Fruit fly (Drosophila melanogaster) whole organism, embryonic: Measurements from ENCODE around the gene CG13930.
A peak's percentile ranks its signal among the peaks of the same experiment; 100 is the strongest.

Source experiments
- Ada2b ChIP-seq: fragments of 200-800 bp; sonication (Bioruptor generic); IDR thresholded peaks from 2 replicates; pipeline ENCODE4 v1.3.6; 2022; ENCODE audit warnings: missing biosample characterization, missing genetic modification characterization
- Bdp1 ChIP-seq: fragments of 200-800 bp; sonication (Bioruptor generic); optimal IDR thresholded peaks from 3 replicates; lab custom pipeline; 2016; ENCODE audit warnings: missing biosample characterization, missing genetic modification characterization
- CG10274 ChIP-seq: fragments of 200-800 bp; sonication (Bioruptor generic); optimal IDR thresholded peaks from 3 replicates; lab custom pipeline; 2017; ENCODE audit warnings: missing biosample characterization, mild to moderate bottlenecking, missing genetic modification characterization
- CG10431 ChIP-seq: fragments of 200-800 bp; sonication (Bioruptor generic); optimal IDR thresholded peaks from 3 replicates; lab custom pipeline; 2018; ENCODE audit warnings: missing biosample characterization, mild to moderate bottlenecking, missing genetic modification characterization
- CG11093 ChIP-seq: fragments of 200-800 bp; sonication (Bioruptor generic); IDR thresholded peaks from 3 replicates; pipeline ENCODE4 v1.3.6; 2022; ENCODE audit warnings: missing biosample characterization, missing genetic modification characterization
- CG12104 ChIP-seq: fragments of 200-800 bp; sonication (Bioruptor generic); optimal IDR thresholded peaks from 3 replicates; lab custom pipeline; 2016; ENCODE audit warnings: missing biosample characterization, missing genetic modification characterization
- CG13775 ChIP-seq: fragments of 200-800 bp; sonication (Bioruptor generic); optimal IDR thresholded peaks from 3 replicates; lab custom pipeline; 2017; ENCODE audit warnings: missing biosample characterization, mild to moderate bottlenecking, missing genetic modification characterization
- CG13894 ChIP-seq: fragments of 200-800 bp; sonication (Bioruptor generic); optimal IDR thresholded peaks from 3 replicates; lab custom pipeline; 2018; ENCODE audit warnings: missing biosample characterization, mild to moderate bottlenecking, missing genetic modification characterization, moderate library complexity
- CG14014 ChIP-seq: fragments of 200-800 bp; sonication (Bioruptor generic); IDR thresholded peaks from 2 replicates; pipeline ENCODE4 v1.3.6; 2022; ENCODE audit warnings: missing biosample characterization, missing genetic modification characterization
- CG33213 ChIP-seq: fragments of 200-800 bp; sonication (Bioruptor generic); optimal IDR thresholded peaks from 3 replicates; lab custom pipeline; 2016; ENCODE audit warnings: missing biosample characterization, missing genetic modification characterization
- CG3847 ChIP-seq: fragments of 200-800 bp; sonication (Bioruptor generic); IDR thresholded peaks from 2 replicates; pipeline ENCODE4 v1.3.6; 2022; ENCODE audit warnings: missing biosample characterization, missing genetic modification characterization
- CG7556 ChIP-seq: fragments of 200-800 bp; sonication (Bioruptor generic); optimal IDR thresholded peaks from 2 replicates; lab custom pipeline; 2017; ENCODE audit warnings: missing biosample characterization, mild to moderate bottlenecking, missing genetic modification characterization
- CG7745 ChIP-seq: fragments of 200-800 bp; sonication (Bioruptor generic); optimal IDR thresholded peaks from 2 replicates; lab custom pipeline; 2018; ENCODE audit warnings: missing biosample characterization, mild to moderate bottlenecking, missing genetic modification characterization, moderate library complexity
- CkIIα-i1 ChIP-seq: fragments of 200-800 bp; sonication (Bioruptor generic); IDR thresholded peaks from 2 replicates; pipeline ENCODE4 v1.3.6; 2022; ENCODE audit warnings: missing biosample characterization, missing genetic modification characterization
- CoRest ChIP-seq: fragments of 200-800 bp; sonication (Bioruptor generic); optimal IDR thresholded peaks from 3 replicates; lab custom pipeline; 2018; ENCODE audit warnings: missing biosample characterization, mild to moderate bottlenecking, missing genetic modification characterization, moderate library complexity
- E2f2 ChIP-seq: fragments of 200-800 bp; sonication (Bioruptor generic); IDR thresholded peaks from 2 replicates; pipeline ENCODE4 v1.3.6; 2022; ENCODE audit warnings: missing biosample characterization, missing genetic modification characterization
- Elba2 ChIP-seq: fragments of 200-800 bp; sonication (Bioruptor generic); optimal IDR thresholded peaks from 3 replicates; lab custom pipeline; 2016; ENCODE audit warnings: missing biosample characterization, missing genetic modification characterization
- Fer3 ChIP-seq: fragments of 200-800 bp; sonication (Bioruptor generic); optimal IDR thresholded peaks from 2 replicates; lab custom pipeline; 2018; ENCODE audit warnings: missing biosample characterization, mild to moderate bottlenecking, missing genetic modification characterization, moderate library complexity
- Hr3 ChIP-seq: fragments of 200-800 bp; sonication (Bioruptor generic); optimal IDR thresholded peaks from 3 replicates; lab custom pipeline; 2016; ENCODE audit warnings: missing biosample characterization, missing genetic modification characterization
- Hsf ChIP-seq: fragments of 200-800 bp; sonication (Bioruptor generic); optimal IDR thresholded peaks from 3 replicates; lab custom pipeline; 2016; ENCODE audit warnings: missing biosample characterization, missing genetic modification characterization
- Nf-YB ChIP-seq: fragments of 200-800 bp; sonication (Bioruptor generic); optimal IDR thresholded peaks from 3 replicates; lab custom pipeline; 2019; ENCODE audit warnings: missing biosample characterization, mild to moderate bottlenecking, missing genetic modification characterization, moderate library complexity
- Oaz ChIP-seq: fragments of 200-800 bp; sonication (Bioruptor generic); IDR thresholded peaks from 2 replicates; pipeline ENCODE4 v1.3.6; 2022; ENCODE audit warnings: missing biosample characterization, missing genetic modification characterization
- Optix ChIP-seq: fragments of 200-800 bp; sonication (Bioruptor generic); IDR thresholded peaks from 3 replicates; pipeline ENCODE4 v1.3.6; 2022; ENCODE audit warnings: missing biosample characterization, missing genetic modification characterization
- Scr ChIP-seq: fragments of 200-800 bp; sonication (Bioruptor generic); IDR thresholded peaks from 2 replicates; pipeline ENCODE4 v1.3.6; 2022; ENCODE audit warnings: missing biosample characterization, missing genetic modification characterization; ENCODE audit not compliant: partially characterized antibody
- Stat92E ChIP-seq, 3 experiments: fragments of >200 bp in 2 of 3; fragments of 200-800 bp in 1 of 3; sonication (Bioruptor generic) in 1 of 3; optimal IDR thresholded peaks; 2 replicates each; lab custom pipeline; 2017 to 2019; ENCODE audit warnings: missing biosample characterization in 3 of 3, missing genetic modification characterization in 3 of 3, mild to moderate bottlenecking in 1 of 3, moderate library complexity in 1 of 3
- TFAM ChIP-seq: fragments of 200-800 bp; sonication (Bioruptor generic); optimal IDR thresholded peaks from 2 replicates; lab custom pipeline; 2017; ENCODE audit warnings: missing biosample characterization, missing genetic modification characterization, inconsistent platforms
- Xrp1 ChIP-seq: fragments of 200-800 bp; sonication (Bioruptor generic); IDR thresholded peaks from 2 replicates; pipeline ENCODE4 v1.3.6; 2022; ENCODE audit warnings: missing biosample characterization, missing genetic modification characterization
- al ChIP-seq: fragments of 200-800 bp; sonication (Bioruptor generic); IDR thresholded peaks from 2 replicates; pipeline ENCODE4 v1.3.6; 2022; ENCODE audit warnings: missing biosample characterization, missing genetic modification characterization
- ase ChIP-seq: fragments of 200-800 bp; sonication (Bioruptor generic); IDR thresholded peaks from 3 replicates; pipeline ENCODE4 v1.3.6; 2022; ENCODE audit warnings: missing biosample characterization, missing genetic modification characterization
- chinmo ChIP-seq: fragments of 200-800 bp; sonication (Bioruptor generic); IDR thresholded peaks from 4 replicates; pipeline ENCODE4 v1.3.6; 2022; ENCODE audit warnings: missing biosample characterization, missing genetic modification characterization; ENCODE audit not compliant: partially characterized antibody
- corto ChIP-seq: fragments of 200-800 bp; sonication (Bioruptor generic); optimal IDR thresholded peaks from 2 replicates; lab custom pipeline; 2016; ENCODE audit warnings: missing biosample characterization, mild to moderate bottlenecking, missing genetic modification characterization, moderate library complexity
- dimm ChIP-seq: fragments of 200-800 bp; sonication (Bioruptor generic); IDR thresholded peaks from 2 replicates; pipeline ENCODE4 v1.3.6; 2022; ENCODE audit warnings: missing biosample characterization, missing genetic modification characterization
- dm ChIP-seq: fragments of 200-800 bp; sonication (Bioruptor generic); optimal IDR thresholded peaks from 3 replicates; lab custom pipeline; 2016; ENCODE audit warnings: missing biosample characterization, missing genetic modification characterization
- eyg ChIP-seq: fragments of 200-800 bp; sonication (Bioruptor generic); optimal IDR thresholded peaks from 3 replicates; lab custom pipeline; 2016; ENCODE audit warnings: missing biosample characterization, missing genetic modification characterization
- gce ChIP-seq: fragments of 200-800 bp; sonication (Bioruptor generic); IDR thresholded peaks from 3 replicates; pipeline ENCODE4 v1.3.6; 2022; ENCODE audit warnings: missing biosample characterization, missing genetic modification characterization
- gt ChIP-seq: fragments of 200-800 bp; sonication (Bioruptor generic); IDR thresholded peaks from 2 replicates; pipeline ENCODE4 v1.3.6; 2022; ENCODE audit warnings: missing biosample characterization, missing genetic modification characterization
- jing ChIP-seq: fragments of 200-800 bp; sonication (Bioruptor generic); optimal IDR thresholded peaks from 2 replicates; lab custom pipeline; 2018; ENCODE audit warnings: missing biosample characterization, mild to moderate bottlenecking, missing genetic modification characterization
- lab ChIP-seq: fragments of 200-800 bp; sonication (Bioruptor generic); optimal IDR thresholded peaks from 3 replicates; lab custom pipeline; 2017; ENCODE audit warnings: missing biosample characterization, missing genetic modification characterization, mild to moderate bottlenecking, moderate library complexity, missing genetic modification reagents
- mirr ChIP-seq: fragments of 200-800 bp; sonication (Bioruptor generic); optimal IDR thresholded peaks from 3 replicates; lab custom pipeline; 2018; ENCODE audit warnings: missing biosample characterization, mild to moderate bottlenecking, missing genetic modification characterization
- nerfin-1 ChIP-seq: fragments of 200-800 bp; sonication (Bioruptor generic); optimal IDR thresholded peaks from 3 replicates; lab custom pipeline; 2019; ENCODE audit warnings: missing biosample characterization, mild to moderate bottlenecking, missing genetic modification characterization, moderate library complexity
- p53 ChIP-seq: fragments of 200-800 bp; sonication (Bioruptor generic); optimal IDR thresholded peaks from 2 replicates; lab custom pipeline; 2016; ENCODE audit warnings: missing biosample characterization, missing genetic modification characterization
- pzg ChIP-seq: fragments of 200-800 bp; sonication (Bioruptor generic); optimal IDR thresholded peaks from 3 replicates; lab custom pipeline; 2018; ENCODE audit warnings: missing biosample characterization, mild to moderate bottlenecking, missing genetic modification characterization, moderate library complexity
- ranshi ChIP-seq: fragments of 200-800 bp; sonication (Bioruptor generic); IDR thresholded peaks from 2 replicates; pipeline ENCODE4 v1.3.6; 2022; ENCODE audit warnings: missing biosample characterization, missing genetic modification characterization
- run ChIP-seq: fragments of 200-800 bp; sonication (Bioruptor generic); optimal IDR thresholded peaks from 3 replicates; lab custom pipeline; 2018; ENCODE audit warnings: missing biosample characterization, mild to moderate bottlenecking, missing genetic modification characterization
- slou ChIP-seq: fragments of 200-800 bp; sonication (Bioruptor generic); optimal IDR thresholded peaks from 3 replicates; lab custom pipeline; 2016; ENCODE audit warnings: missing biosample characterization, missing genetic modification characterization
- tap ChIP-seq: fragments of 200-800 bp; optimal IDR thresholded peaks from 3 replicates; lab custom pipeline; 2019; ENCODE audit warnings: missing biosample characterization, mild to moderate bottlenecking, missing genetic modification characterization, moderate library complexity
- tgo ChIP-seq: fragments of 200-800 bp; sonication (Bioruptor generic); IDR thresholded peaks from 3 replicates; pipeline ENCODE4 v1.3.6; 2022; ENCODE audit warnings: missing biosample characterization, missing genetic modification characterization
- tin ChIP-seq: fragments of 200-800 bp; sonication (Bioruptor generic); optimal IDR thresholded peaks from 3 replicates; lab custom pipeline; 2016; ENCODE audit warnings: missing biosample characterization, missing genetic modification characterization
- tio ChIP-seq: fragments of 200-800 bp; sonication (Bioruptor generic); optimal IDR thresholded peaks from 2 replicates; lab custom pipeline; 2017; ENCODE audit warnings: missing biosample characterization, missing genetic modification characterization, inconsistent platforms
- vfl ChIP-seq: fragments of 200-800 bp; sonication (Bioruptor generic); optimal IDR thresholded peaks from 2 replicates; lab custom pipeline; 2016; ENCODE audit warnings: missing biosample characterization, missing genetic modification characterization

The CG13930 gene

dm6 chr3L:1644920-1645567 lies 27.5 kb downstream of the CG13930 start, which contains the start of the genes alphaCOP and CG13919 (continued):
- TF ChIP-seq TFAM (GFP tag; lab: Kevin White, UChicago) (peak; percentile 75), CG11093 (GFP tag; lab: Robert Waterston, UW) (peak; percentile 97), Stat92E (GFP tag; optimal IDR thresholded peaks at IDR 0.05; lab: Kevin White, UChicago) (peak in 1 of 3 experiments; percentile 98), Ada2b (GFP tag; lab: Robert Waterston, UW) (peak; percentile 89), CG10431 (GFP tag; lab: Kevin White, UChicago) (peak; percentile 83), Bdp1 (GFP tag; lab: Kevin White, UChicago) (peak; percentile 88), corto (peak; percentile 93), p53 (GFP tag; lab: Kevin White, UChicago) (peak; percentile 60), dimm (GFP tag; lab: Robert Waterston, UW) (peak; percentile 95), Nf-YB (GFP tag; lab: Kevin White, UChicago) (peak; percentile 84), Hr3 (GFP tag; lab: Kevin White, UChicago) (peak; percentile 98), CG14014 (GFP tag; lab: Robert Waterston, UW) (peak; percentile 96), gt (peak; percentile 85), ase (GFP tag; lab: Robert Waterston, UW) (peak; percentile 95), CG7556 (GFP tag; lab: Kevin White, UChicago) (peak; percentile 94), Xrp1 (peak; percentile 98), CG13894 (tag; lab: Kevin White, UChicago) (peak; percentile 91), jing (GFP tag; lab: Kevin White, UChicago) (peak; percentile 90), tio (GFP tag; lab: Kevin White, UChicago) (no peak), al (GFP tag; lab: Robert Waterston, UW) (peak; percentile 94), CG13775 (GFP tag; lab: Kevin White, UChicago) (peak; percentile 96), CoRest (tag; lab: Kevin White, UChicago) (peak; percentile 98), CG12104 (GFP tag; lab: Kevin White, UChicago) (peak; percentile 95), CG10274 (GFP tag; lab: Kevin White, UChicago) (peak; percentile 61), tap (tag; lab: Kevin White, UChicago) (peak; percentile 92), nerfin-1 (tag; lab: Kevin White, UChicago) (peak; percentile 93), Optix (GFP tag; lab: Robert Waterston, UW) (peak; percentile 95), eyg (GFP tag; lab: Kevin White, UChicago) (peak; percentile 83), Hsf (GFP tag; lab: Kevin White, UChicago) (peak; percentile 97), slou (GFP tag; lab: Kevin White, UChicago) (peak; percentile 96), Scr (GFP tag; lab: Robert Waterston, UW) (no peak), vfl (peak; percentile 94), Oaz (peak; percentile 98), ranshi (GFP tag; lab: Robert Waterston, UW) (peak; percentile 85; the same call in 1 of the 2 replicates), mirr (peak; percentile 81), dm (GFP tag; lab: Kevin White, UChicago) (peak; percentile 82), Fer3 (tag; lab: Kevin White, UChicago) (peak; percentile 96), pzg (GFP tag; lab: Kevin White, UChicago) (peak; percentile 55), E2f2 (GFP tag; lab: Robert Waterston, UW) (peak; percentile 86), CkIIα-i1 (peak; percentile 78), CG3847 (GFP tag; lab: Robert Waterston, UW) (peak; percentile 98), tgo (GFP tag; lab: Robert Waterston, UW) (peak; percentile 97), tin (GFP tag; lab: Kevin White, UChicago) (peak; percentile 93), CG7745 (tag; lab: Kevin White, UChicago) (peak; percentile 74), run (tag; lab: Kevin White, UChicago) (peak; percentile 90), CG33213 (GFP tag; lab: Kevin White, UChicago) (peak; percentile 80), chinmo (no peak), gce (GFP tag; lab: Robert Waterston, UW) (peak; percentile 95), lab (GFP tag; lab: Kevin White, UChicago) (peak; percentile 95), Elba2 (GFP tag; lab: Kevin White, UChicago) (peak; percentile 87)
